Fruit fly (Drosophila melanogaster) whole organism, embryonic: ENCODE measurements around the gene CG31875.
A peak's percentile ranks its signal among the peaks of the same experiment; 100 is the strongest.

Experiments
- Atf6 ChIP-seq: fragments of 200-800 bp; sonication (Bioruptor generic); IDR thresholded peaks from 2 replicates; pipeline ENCODE4 v1.3.6; 2022; ENCODE audit warnings: missing biosample characterization, missing genetic modification characterization
- CG10543 ChIP-seq: fragments of 200-800 bp; sonication (Bioruptor generic); optimal IDR thresholded peaks from 3 replicates; lab custom pipeline; 2017; ENCODE audit warnings: missing biosample characterization, mild to moderate bottlenecking, missing genetic modification characterization, moderate library complexity
- CG10565 ChIP-seq: fragments of 200-800 bp; sonication (Bioruptor generic); optimal IDR thresholded peaks from 3 replicates; lab custom pipeline; 2016; ENCODE audit warnings: missing biosample characterization, mild to moderate bottlenecking, missing genetic modification characterization
- CG1233 ChIP-seq: fragments of 200-800 bp; sonication (Bioruptor generic); optimal IDR thresholded peaks from 4 replicates; lab custom pipeline; 2018; ENCODE audit warnings: missing biosample characterization, mild to moderate bottlenecking, missing genetic modification characterization
- CG13287 ChIP-seq: fragments of 200-800 bp; sonication (Bioruptor generic); IDR thresholded peaks from 2 replicates; pipeline ENCODE4 v1.3.6; 2022; ENCODE audit warnings: missing biosample characterization, missing genetic modification characterization; ENCODE audit not compliant: partially characterized antibody
- CG14667 ChIP-seq: fragments of 200-800 bp; sonication (Bioruptor generic); IDR thresholded peaks from 2 replicates; pipeline ENCODE4 v1.3.6; 2022; ENCODE audit warnings: missing biosample characterization, missing genetic modification characterization
- CG14860 ChIP-seq: fragments of 200-800 bp; sonication (Bioruptor generic); IDR thresholded peaks from 3 replicates; pipeline ENCODE4 v1.3.6; 2022; ENCODE audit warnings: missing biosample characterization, missing genetic modification characterization; ENCODE audit not compliant: partially characterized antibody
- CG16813 ChIP-seq: fragments of 200-800 bp; sonication (Bioruptor generic); IDR thresholded peaks from 3 replicates; pipeline ENCODE4 v1.3.6; 2022; ENCODE audit warnings: missing biosample characterization, missing genetic modification characterization; ENCODE audit not compliant: partially characterized antibody
- CG17385 ChIP-seq: fragments of 200-800 bp; sonication (Bioruptor generic); optimal IDR thresholded peaks from 3 replicates; lab custom pipeline; 2018; ENCODE audit warnings: missing biosample characterization, mild to moderate bottlenecking, missing genetic modification characterization
- CG2875 ChIP-seq: fragments of 200-800 bp; sonication (Bioruptor generic); optimal IDR thresholded peaks from 2 replicates; lab custom pipeline; 2017; ENCODE audit warnings: missing biosample characterization, mild to moderate bottlenecking, missing genetic modification characterization, missing genetic modification reagents
- CG32772 ChIP-seq: fragments of 200-800 bp; sonication (Bioruptor generic); IDR thresholded peaks from 2 replicates; pipeline ENCODE4 v1.3.6; 2022; ENCODE audit warnings: missing biosample characterization, missing genetic modification characterization
- CG6689 ChIP-seq: fragments of 200-800 bp; sonication (Bioruptor generic); IDR thresholded peaks from 2 replicates; pipeline ENCODE4 v1.3.6; 2022; ENCODE audit warnings: missing biosample characterization, missing genetic modification characterization
- CG7271 ChIP-seq: fragments of 200-800 bp; sonication (Bioruptor generic); optimal IDR thresholded peaks from 2 replicates; lab custom pipeline; 2018; ENCODE audit warnings: missing biosample characterization, mild to moderate bottlenecking, missing genetic modification characterization, moderate library complexity
- CG7963 ChIP-seq: fragments of 200-800 bp; sonication (Bioruptor generic); IDR thresholded peaks from 3 replicates; pipeline ENCODE4 v1.3.6; 2022; ENCODE audit warnings: missing biosample characterization, missing genetic modification characterization; ENCODE audit not compliant: partially characterized antibody
- CG8944 ChIP-seq: fragments of 200-800 bp; sonication (Bioruptor generic); optimal IDR thresholded peaks from 3 replicates; lab custom pipeline; 2016; ENCODE audit warnings: missing biosample characterization, missing genetic modification characterization
- CG9817 ChIP-seq: fragments of 200-800 bp; sonication (Bioruptor generic); optimal IDR thresholded peaks from 2 replicates; lab custom pipeline; 2018; ENCODE audit warnings: missing biosample characterization, mild to moderate bottlenecking, missing genetic modification characterization, moderate library complexity
- D ChIP-seq, 2 experiments: fragments of 200-800 bp in 1 of 2; fragments of >200 bp in 1 of 2; sonication (Bioruptor generic) in 1 of 2; optimal IDR thresholded peaks; 2 replicates in 1 of 2; 3 replicates in 1 of 2; lab custom pipeline; 2017; ENCODE audit warnings: mild to moderate bottlenecking in 1 of 2, missing biosample characterization in 1 of 2, missing genetic modification characterization in 1 of 2, missing genetic modification reagents in 1 of 2
- D19B ChIP-seq: fragments of 200-800 bp; sonication (Bioruptor generic); optimal IDR thresholded peaks from 2 replicates; lab custom pipeline; 2017; ENCODE audit warnings: missing biosample characterization, mild to moderate bottlenecking, missing genetic modification characterization
- Dfd ChIP-seq, 2 experiments: fragments of >200 bp; optimal IDR thresholded peaks; 2 replicates each; lab custom pipeline; 2017; ENCODE audit warnings: missing biosample characterization in 2 of 2, missing genetic modification characterization in 2 of 2
- Dll ChIP-seq: fragments of 200-800 bp; sonication (Bioruptor generic); IDR thresholded peaks from 4 replicates; pipeline ENCODE4 v1.3.6; 2022; ENCODE audit warnings: missing biosample characterization, missing genetic modification characterization; ENCODE audit not compliant: partially characterized antibody
- E2f1 ChIP-seq: fragments of 200-800 bp; sonication (Bioruptor generic); IDR thresholded peaks from 2 replicates; pipeline ENCODE4 v1.3.6; 2022; ENCODE audit warnings: missing biosample characterization, missing genetic modification characterization
- Fer2 ChIP-seq: fragments of 200-800 bp; sonication (Bioruptor generic); optimal IDR thresholded peaks from 2 replicates; lab custom pipeline; 2018; ENCODE audit warnings: missing biosample characterization, mild to moderate bottlenecking, missing genetic modification characterization, moderate library complexity
- H15 ChIP-seq: fragments of 200-800 bp; sonication (Bioruptor generic); IDR thresholded peaks from 3 replicates; pipeline ENCODE4 v1.3.6; 2022; ENCODE audit warnings: missing biosample characterization, missing genetic modification characterization
- Hand ChIP-seq: fragments of 200-800 bp; sonication (Bioruptor generic); optimal IDR thresholded peaks from 2 replicates; lab custom pipeline; 2017; ENCODE audit warnings: mild to moderate bottlenecking, missing biosample characterization, missing genetic modification reagents, missing genetic modification characterization
- Mrtf ChIP-seq: fragments of 200-800 bp; sonication (Bioruptor generic); IDR thresholded peaks from 3 replicates; pipeline ENCODE4 v1.3.6; 2022; ENCODE audit warnings: missing biosample characterization, missing genetic modification characterization
- NFAT ChIP-seq: fragments of 200-800 bp; sonication (Bioruptor generic); IDR thresholded peaks from 2 replicates; pipeline ENCODE4 v1.3.6; 2022; ENCODE audit warnings: missing biosample characterization, missing genetic modification characterization
- Nf-YB ChIP-seq: fragments of 200-800 bp; sonication (Bioruptor generic); optimal IDR thresholded peaks from 3 replicates; lab custom pipeline; 2019; ENCODE audit warnings: missing biosample characterization, mild to moderate bottlenecking, missing genetic modification characterization, moderate library complexity
- Opbp ChIP-seq: fragments of 200-800 bp; sonication (Bioruptor generic); IDR thresholded peaks from 3 replicates; pipeline ENCODE4 v1.3.6; 2022; ENCODE audit warnings: missing biosample characterization, missing genetic modification characterization; ENCODE audit not compliant: partially characterized antibody
- Ptx1 ChIP-seq: fragments of 200-800 bp; sonication (Bioruptor generic); IDR thresholded peaks from 2 replicates; pipeline ENCODE4 v1.3.6; 2022; ENCODE audit warnings: missing biosample characterization, missing genetic modification characterization
- Rx ChIP-seq: fragments of 200-800 bp; sonication (Bioruptor generic); IDR thresholded peaks from 2 replicates; pipeline ENCODE4 v1.3.6; 2022; ENCODE audit warnings: missing biosample characterization, missing genetic modification characterization
- Usf ChIP-seq: fragments of 200-800 bp; sonication (Bioruptor generic); optimal IDR thresholded peaks from 2 replicates; lab custom pipeline; 2017; ENCODE audit warnings: missing genotype, missing biosample characterization, missing genetic modification characterization
- YL-1 ChIP-seq: fragments of 200-800 bp; sonication (Bioruptor generic); optimal IDR thresholded peaks from 3 replicates; lab custom pipeline; 2017; ENCODE audit warnings: missing biosample characterization, mild to moderate bottlenecking, missing genetic modification characterization
- ara ChIP-seq: fragments of 200-800 bp; sonication (Bioruptor generic); IDR thresholded peaks from 2 replicates; pipeline ENCODE4 v1.3.6; 2022; ENCODE audit warnings: missing biosample characterization, missing genetic modification characterization
- ato ChIP-seq: fragments of 200-800 bp; sonication (Bioruptor generic); IDR thresholded peaks from 2 replicates; pipeline ENCODE4 v1.3.6; 2022; ENCODE audit warnings: missing biosample characterization, missing genetic modification characterization; ENCODE audit not compliant: partially characterized antibody
- chinmo ChIP-seq: fragments of 200-800 bp; sonication (Bioruptor generic); IDR thresholded peaks from 4 replicates; pipeline ENCODE4 v1.3.6; 2022; ENCODE audit warnings: missing biosample characterization, missing genetic modification characterization; ENCODE audit not compliant: partially characterized antibody
- dmrt99B ChIP-seq: fragments of 200-800 bp; sonication (Bioruptor generic); optimal IDR thresholded peaks from 2 replicates; lab custom pipeline; 2018; ENCODE audit warnings: missing biosample characterization, mild to moderate bottlenecking, missing genetic modification characterization, moderate library complexity
- ems ChIP-seq: fragments of 200-800 bp; sonication (Bioruptor generic); optimal IDR thresholded peaks from 3 replicates; lab custom pipeline; 2016; ENCODE audit warnings: missing biosample characterization, missing genetic modification characterization
- eve ChIP-seq, 2 experiments: fragments of >200 bp; optimal IDR thresholded peaks; 2 replicates each; lab custom pipeline; 2017; ENCODE audit warnings: missing biosample characterization in 2 of 2, missing genetic modification characterization in 2 of 2
- fd96Cb ChIP-seq: fragments of 200-800 bp; sonication (Bioruptor generic); optimal IDR thresholded peaks from 2 replicates; lab custom pipeline; 2018; ENCODE audit warnings: missing biosample characterization, mild to moderate bottlenecking, missing genetic modification characterization, moderate library complexity
- gsb-n ChIP-seq: fragments of 200-800 bp; sonication (Bioruptor generic); optimal IDR thresholded peaks from 3 replicates; lab custom pipeline; 2018; ENCODE audit warnings: missing biosample characterization, mild to moderate bottlenecking, missing genetic modification characterization
- hb ChIP-seq: fragments of 200-800 bp; sonication (Bioruptor generic); IDR thresholded peaks from 3 replicates; pipeline ENCODE4 v1.3.6; 2022; ENCODE audit warnings: missing biosample characterization, missing genetic modification characterization; ENCODE audit not compliant: partially characterized antibody
- knrl ChIP-seq: fragments of 200-800 bp; sonication (Bioruptor generic); IDR thresholded peaks from 3 replicates; pipeline ENCODE4 v1.3.6; 2022; ENCODE audit warnings: missing biosample characterization, missing genetic modification characterization; ENCODE audit not compliant: partially characterized antibody
- lilli ChIP-seq: fragments of 200-800 bp; sonication (Bioruptor generic); optimal IDR thresholded peaks from 3 replicates; lab custom pipeline; 2016; ENCODE audit warnings: missing biosample characterization, missing genetic modification characterization
- maf-S ChIP-seq: fragments of 200-800 bp; sonication (Bioruptor generic); optimal IDR thresholded peaks from 2 replicates; lab custom pipeline; 2016; ENCODE audit warnings: missing biosample characterization, missing genetic modification characterization
- mld ChIP-seq: fragments of 200-800 bp; sonication (Bioruptor generic); IDR thresholded peaks from 3 replicates; pipeline ENCODE4 v1.3.6; 2022; ENCODE audit warnings: missing biosample characterization, missing genetic modification characterization; ENCODE audit not compliant: partially characterized antibody
- sqz ChIP-seq: fragments of 200-800 bp; sonication (Bioruptor generic); optimal IDR thresholded peaks from 3 replicates; lab custom pipeline; 2018; ENCODE audit warnings: missing biosample characterization, mild to moderate bottlenecking, missing genetic modification characterization
- tna ChIP-seq: fragments of 200-800 bp; sonication (Bioruptor generic); IDR thresholded peaks from 2 replicates; pipeline ENCODE4 v1.3.6; 2022; ENCODE audit warnings: missing biosample characterization, missing genetic modification characterization; ENCODE audit not compliant: partially characterized antibody
- unpg ChIP-seq: fragments of 200-800 bp; sonication (Bioruptor generic); optimal IDR thresholded peaks from 3 replicates; lab custom pipeline; 2018; ENCODE audit warnings: missing biosample characterization, mild to moderate bottlenecking, missing genetic modification characterization, moderate library complexity
- vnd ChIP-seq: fragments of 200-800 bp; sonication (Bioruptor generic); IDR thresholded peaks from 3 replicates; pipeline ENCODE4 v1.3.6; 2022; ENCODE audit warnings: missing biosample characterization, missing genetic modification characterization; ENCODE audit not compliant: partially characterized antibody

The CG31875 gene

dm6 chr2L:10033410-10033809 lies 30.9 kb upstream of the CG31875 start (continued):
- TF ChIP-seq eve (GFP tag; optimal IDR thresholded peaks at IDR 0.05; lab: Kevin White, UChicago) (no peak), dmrt99B (tag; lab: Kevin White, UChicago) (no peak), Dll (GFP tag; lab: Robert Waterston, UW) (no peak), CG7963 (GFP tag; lab: Robert Waterston, UW) (peak; percentile 89), D (optimal IDR thresholded peaks at IDR 0.05; lab: Kevin White, UChicago) (no peak), D (GFP tag; optimal IDR thresholded peaks at IDR 0.05; lab: Kevin White, UChicago) (no peak), Ptx1 (GFP tag; lab: Robert Waterston, UW) (no peak), CG9817 (tag; lab: Kevin White, UChicago) (no peak), hb (GFP tag; lab: Robert Waterston, UW) (peak; percentile 81), CG7271 (no peak), CG10565 (GFP tag; lab: Kevin White, UChicago) (no peak), maf-S (GFP tag; lab: Kevin White, UChicago) (no peak), CG32772 (GFP tag; lab: Robert Waterston, UW) (0 out of 2 replicates have a peak, but pooled peaks have one; percentile 9), mld (peak; percentile 89), Hand (GFP tag; lab: Kevin White, UChicago) (no peak), CG1233 (GFP tag; lab: Kevin White, UChicago) (no peak), CG13287 (GFP tag; lab: Robert Waterston, UW) (peak; percentile 23; the same call in 1 of the 2 replicates), CG14667 (GFP tag; lab: Robert Waterston, UW) (no peak), Usf (GFP tag; lab: Kevin White, UChicago) (no peak), CG2875 (GFP tag; lab: Kevin White, UChicago) (no peak), ato (GFP tag; lab: Robert Waterston, UW) (peak; percentile 81), D19B (GFP tag; lab: Kevin White, UChicago) (peak; percentile 38), lilli (no peak), Dfd (GFP tag; optimal IDR thresholded peaks at IDR 0.05; lab: Kevin White, UChicago) (no peak), Atf6 (no peak), CG6689 (GFP tag; lab: Robert Waterston, UW) (no peak), Mrtf (GFP tag; lab: Robert Waterston, UW) (no peak), H15 (0 out of 3 replicates have a peak, but pooled peaks have one; percentile 32), unpg (GFP tag; lab: Kevin White, UChicago) (no peak), Rx (GFP tag; lab: Robert Waterston, UW) (no peak), Nf-YB (GFP tag; lab: Kevin White, UChicago) (no peak), knrl (GFP tag; lab: Robert Waterston, UW) (peak; percentile 43; the same call in 1 of the 3 replicates), Opbp (GFP tag; lab: Robert Waterston, UW) (peak; percentile 52; the same call in 1 of the 3 replicates), sqz (GFP tag; lab: Kevin White, UChicago) (no peak), ems (GFP tag; lab: Kevin White, UChicago) (no peak), vnd (peak; percentile 80), gsb-n (tag; lab: Kevin White, UChicago) (no peak), CG14860 (GFP tag; lab: Robert Waterston, UW) (peak; percentile 84), fd96Cb (tag; lab: Kevin White, UChicago) (no peak), NFAT (GFP tag; lab: Robert Waterston, UW) (no peak), CG16813 (peak; percentile 78), E2f1 (no peak), CG17385 (no peak), CG8944 (GFP tag; lab: Kevin White, UChicago) (no peak), chinmo (GFP tag; lab: Robert Waterston, UW) (0 out of 4 replicates have a peak, but pooled peaks have one; percentile 31), CG10543 (GFP tag; lab: Kevin White, UChicago) (no peak), Fer2 (tag; lab: Kevin White, UChicago) (no peak), YL-1 (GFP tag; lab: Kevin White, UChicago) (no peak), tna (GFP tag; lab: Robert Waterston, UW) (peak; percentile 95), ara (no peak)
